Fruit fly (Drosophila melanogaster): ENCODE measurements around the gene CG7271.
A peak's percentile ranks its signal among the peaks of the same experiment; 100 is the strongest.

Gene CG7271

dm6 chr3L:18625786-18626185 is 37.2 kb downstream of the CG7271 start, which contains the start of gene MYPT-75D (continued):
- TF ChIP-seq CG9876 (GFP tag; optimal IDR thresholded peaks at IDR 0.05) (no peak), wor (GFP tag; IDR thresholded peaks at IDR 0.05) (no peak), bcd (GFP tag; optimal IDR thresholded peaks at IDR 0.05) (no peak), odd (GFP tag; optimal IDR thresholded peaks at IDR 0.05) (no peak), trh (GFP tag; optimal IDR thresholded peaks at IDR 0.05) (no peak), H15 (GFP tag; IDR thresholded peaks at IDR 0.05) (no peak), CG10543 (GFP tag; optimal IDR thresholded peaks at IDR 0.05) (peak; percentile 3), CG6791 (GFP tag; IDR thresholded peaks at IDR 0.05; ENCODE audit: partially characterized antibody) (peak; percentile 84), Hmr (GFP tag; optimal IDR thresholded peaks at IDR 0.05) (peak; percentile 30), CG32532 (GFP tag; IDR thresholded peaks at IDR 0.05) (peak; percentile 29; the same call in 1 of the 2 replicates), shn (GFP tag; optimal IDR thresholded peaks at IDR 0.05) (no peak), Scr (GFP tag; IDR thresholded peaks at IDR 0.05; ENCODE audit: partially characterized antibody) (peak; percentile 95), sens-2 (GFP tag; IDR thresholded peaks at IDR 0.05) (no peak; the same call in 1 of the 2 replicates), CG18599 (GFP tag; optimal IDR thresholded peaks at IDR 0.05) (no peak), Gug (GFP tag; IDR thresholded peaks at IDR 0.05) (0 out of 4 replicates have a peak, but pooled peaks have one; percentile 8), NFAT (GFP tag; IDR thresholded peaks at IDR 0.05) (peak; percentile 46; the same call in 1 of the 2 replicates), CG10431 (GFP tag; optimal IDR thresholded peaks at IDR 0.05) (no peak), CG34224 (GFP tag; IDR thresholded peaks at IDR 0.05; ENCODE audit: partially characterized antibody) (peak; percentile 98), lab (GFP tag; optimal IDR thresholded peaks at IDR 0.05) (peak; percentile 28), CG11085 (GFP tag; IDR thresholded peaks at IDR 0.05) (no peak), CG7786 (GFP tag; optimal IDR thresholded peaks at IDR 0.05) (no peak), abd-A (tag; optimal IDR thresholded peaks at IDR 0.05) (peak; percentile 24), CG13287 (GFP tag; IDR thresholded peaks at IDR 0.05; ENCODE audit: partially characterized antibody) (peak; percentile 95), CG1233 (GFP tag; optimal IDR thresholded peaks at IDR 0.05) (no peak), al (GFP tag; IDR thresholded peaks at IDR 0.05) (no peak), ken (GFP tag; IDR thresholded peaks at IDR 0.05) (no peak), Sin3A (optimal IDR thresholded peaks at IDR 0.05) (no peak), CG10274 (GFP tag; optimal IDR thresholded peaks at IDR 0.05) (no peak), CrebB (tag; optimal IDR thresholded peaks at IDR 0.05) (peak; percentile 46), CG7271 (tag; optimal IDR thresholded peaks at IDR 0.05) (peak; percentile 22), CG2129 (GFP tag; IDR thresholded peaks at IDR 0.05; ENCODE audit: partially characterized antibody) (peak; percentile 81), sim (GFP tag; IDR thresholded peaks at IDR 0.05) (no peak), nerfin-2 (GFP tag; IDR thresholded peaks at IDR 0.05; ENCODE audit: partially characterized antibody) (peak; percentile 45), CG8290 (GFP tag; optimal IDR thresholded peaks at IDR 0.05) (peak; percentile 16), CG8290 (tag; optimal IDR thresholded peaks at IDR 0.05) (peak; percentile 22 to 87), dmrt99B (tag; optimal IDR thresholded peaks at IDR 0.05) (no peak), ato (GFP tag; IDR thresholded peaks at IDR 0.05; ENCODE audit: partially characterized antibody) (peak; percentile 88), CG13894 (tag; optimal IDR thresholded peaks at IDR 0.05) (peak; percentile 65), CG13296 (GFP tag; optimal IDR thresholded peaks at IDR 0.05) (peak; percentile 43), twi (tag; optimal IDR thresholded peaks at IDR 0.05) (peak; percentile 26), CG18619 (GFP tag; optimal IDR thresholded peaks at IDR 0.05) (no peak), gro (GFP tag; optimal IDR thresholded peaks at IDR 0.05) (peak; percentile 80), CG18476 (GFP tag; optimal IDR thresholded peaks at IDR 0.05) (no peak), CG4617 (GFP tag; optimal IDR thresholded peaks at IDR 0.05; ENCODE audit: borderline replicate concordance) (no peak), CG9797 (GFP tag; optimal IDR thresholded peaks at IDR 0.05) (peak; percentile 30), CG4820 (GFP tag; optimal IDR thresholded peaks at IDR 0.05) (no peak), CG3726 (GFP tag; IDR thresholded peaks at IDR 0.05) (no peak), CG10979 (tag; optimal IDR thresholded peaks at IDR 0.05) (peak; percentile 6), MESR4 (GFP tag; optimal IDR thresholded peaks at IDR 0.05) (peak; percentile 34), Poxn (GFP tag; IDR thresholded peaks at IDR 0.05) (no peak), CG12299 (tag; optimal IDR thresholded peaks at IDR 0.05) (peak; percentile 22)
